Fruit fly (Drosophila melanogaster) whole organism, adult: Measurements from ENCODE around the gene Polr1C.

Experiments
- CG11617 ChIP-seq: fragments of 200-800 bp; sonication (Bioruptor generic); optimal IDR thresholded peaks from 2 replicates; lab custom pipeline; 2017; ENCODE audit warnings: mild to moderate bottlenecking, missing biosample characterization, missing genetic modification reagents, missing genetic modification characterization
- CG12768 ChIP-seq: fragments of 200-800 bp; sonication (Bioruptor generic); optimal IDR thresholded peaks from 2 replicates; lab custom pipeline; 2017; ENCODE audit warnings: missing biosample characterization, missing genetic modification characterization, mild to moderate bottlenecking, moderate library complexity, missing genetic modification reagents
- CG14711 ChIP-seq: fragments of 200-800 bp; sonication (Bioruptor generic); optimal IDR thresholded peaks from 2 replicates; lab custom pipeline; 2018; ENCODE audit warnings: missing biosample characterization, mild to moderate bottlenecking, missing genetic modification characterization, moderate library complexity
- CG1620 ChIP-seq: fragments of 200-800 bp; sonication (Bioruptor generic); optimal IDR thresholded peaks from 2 replicates; lab custom pipeline; 2016; ENCODE audit warnings: missing biosample characterization, missing genetic modification characterization
- CG33017 ChIP-seq: fragments of 200-800 bp; sonication (Bioruptor generic); optimal IDR thresholded peaks from 2 replicates; lab custom pipeline; 2018; ENCODE audit warnings: missing biosample characterization, mild to moderate bottlenecking, missing genetic modification characterization, moderate library complexity
- CG5204 ChIP-seq: fragments of 200-800 bp; sonication (Bioruptor generic); optimal IDR thresholded peaks from 2 replicates; lab custom pipeline; 2016; ENCODE audit warnings: missing biosample characterization, missing genetic modification characterization
- CG7045 ChIP-seq: fragments of 200-800 bp; sonication (Bioruptor generic); optimal IDR thresholded peaks from 2 replicates; lab custom pipeline; 2017; ENCODE audit warnings: missing biosample characterization, mild to moderate bottlenecking, missing genetic modification characterization
- CG7101 ChIP-seq: fragments of 200-800 bp; sonication (Bioruptor generic); optimal IDR thresholded peaks from 2 replicates; lab custom pipeline; 2018; ENCODE audit warnings: missing biosample characterization, mild to moderate bottlenecking, missing genetic modification characterization, moderate library complexity
- Clk ChIP-seq: fragments of 200-800 bp; sonication (Bioruptor generic); optimal IDR thresholded peaks from 2 replicates; lab custom pipeline; 2017; ENCODE audit warnings: missing biosample characterization, missing genetic modification characterization
- Crg-1 ChIP-seq: fragments of 200-800 bp; sonication (Bioruptor generic); optimal IDR thresholded peaks from 2 replicates; lab custom pipeline; 2016; ENCODE audit warnings: missing biosample characterization, missing genetic modification characterization
- Hr96 ChIP-seq: fragments of 200-800 bp; sonication (Bioruptor generic); optimal IDR thresholded peaks from 2 replicates; lab custom pipeline; 2016; ENCODE audit warnings: missing biosample characterization, missing genetic modification characterization
- Mnt ChIP-seq: fragments of 200-800 bp; sonication (Bioruptor generic); optimal IDR thresholded peaks from 2 replicates; lab custom pipeline; 2016; ENCODE audit warnings: missing biosample characterization, mild to moderate bottlenecking, missing genetic modification characterization
- bab1 ChIP-seq: fragments of 200-800 bp; sonication (Bioruptor generic); optimal IDR thresholded peaks from 3 replicates; lab custom pipeline; 2019; ENCODE audit warnings: missing biosample characterization, mild to moderate bottlenecking, missing genetic modification characterization, moderate library complexity
- cic ChIP-seq: fragments of 200-800 bp; sonication (Bioruptor generic); optimal IDR thresholded peaks from 2 replicates; lab custom pipeline; 2017; ENCODE audit warnings: missing biosample characterization, mild to moderate bottlenecking, missing genetic modification characterization, moderate library complexity
- cnc ChIP-seq, 2 experiments: fragments of >200 bp; optimal IDR thresholded peaks; 2 replicates each; lab custom pipeline; 2017
- kay ChIP-seq: fragments of 200-800 bp; sonication (Bioruptor generic); peaks from one replicate; lab custom pipeline; 2016; ENCODE audit warnings: missing biosample characterization, missing genetic modification characterization, borderline replicate concordance
- ovo ChIP-seq: fragments of 200-800 bp; sonication (Bioruptor generic); optimal IDR thresholded peaks from 2 replicates; lab custom pipeline; 2016; ENCODE audit warnings: missing biosample characterization, missing genetic modification characterization
- pad ChIP-seq: fragments of 200-800 bp; sonication (Bioruptor generic); optimal IDR thresholded peaks from 3 replicates; lab custom pipeline; 2017; ENCODE audit warnings: missing biosample characterization, missing genetic modification characterization, mild to moderate bottlenecking, moderate library complexity, missing genetic modification reagents
- tj ChIP-seq: fragments of 200-800 bp; sonication (Bioruptor generic); optimal IDR thresholded peaks from 3 replicates; lab custom pipeline; 2017; ENCODE audit warnings: missing biosample characterization, mild to moderate bottlenecking, missing genetic modification characterization, moderate library complexity
- toe ChIP-seq: fragments of 200-800 bp; sonication (Bioruptor generic); optimal IDR thresholded peaks from 2 replicates; lab custom pipeline; 2016; ENCODE audit warnings: missing biosample characterization, missing genetic modification characterization

The Polr1C gene

dm6 chr2L:4942257-4942792, 26.5 kb upstream of the Polr1C start, which contains the start of gene synr:
Gene synr (plus strand): TSS chr2L:4942742.
- TF ChIP-seq CG7045 (GFP tag; lab: Kevin White, UChicago) (peak; percentile 1), CG5204 (peak; percentile 28), cic (no peak), Crg-1 (no peak), tj (GFP tag; lab: Kevin White, UChicago) (no peak), bab1 (GFP tag; lab: Kevin White, UChicago) (no peak)

dm6 chr2L:4945300-4945699, 23.5 kb upstream of the Polr1C start, which contains the start of the genes mRpL24 and betaggt-I:
Gene mRpL24 (minus strand): TSS chr2L:4945361.
Gene betaggt-I (plus strand): TSS chr2L:4945579.
- peak; percentile 99 for TF ChIP-seq CG7101
- peak; percentile 85 for TF ChIP-seq tj (GFP tag; lab: Kevin White, UChicago)
- peak; percentile 92 for TF ChIP-seq Crg-1
- TF ChIP-seq CG7045 (GFP tag; lab: Kevin White, UChicago): peak; percentile 98
- TF ChIP-seq bab1 (GFP tag; lab: Kevin White, UChicago): peak; percentile 99
- peak; percentile 88 for TF ChIP-seq Mnt (GFP tag; lab: Kevin White, UChicago)
- peak; percentile 97 for TF ChIP-seq CG11617
- TF ChIP-seq Clk (GFP tag; lab: Kevin White, UChicago): peak; percentile 89
- peak; percentile 95 for TF ChIP-seq CG5204
- peak; percentile 96 for TF ChIP-seq CG12768 (GFP tag; lab: Kevin White, UChicago)
- peak; percentile 72 for TF ChIP-seq cic
- TF ChIP-seq kay (GFP tag; lab: Kevin White, UChicago): peak; percentile 97
- peak; percentile 99 for TF ChIP-seq CG33017 (tag; lab: Kevin White, UChicago)
- peak; percentile 88 for TF ChIP-seq pad
- TF ChIP-seq toe (GFP tag; lab: Kevin White, UChicago): peak; percentile 95
- no peak for TF ChIP-seq cnc (optimal IDR thresholded peaks at IDR 0.05; lab: Kevin White, UChicago)
- TF ChIP-seq Hr96 (GFP tag; lab: Kevin White, UChicago): peak; percentile 85
- TF ChIP-seq CG1620 (GFP tag; lab: Kevin White, UChicago): peak; percentile 96
- TF ChIP-seq ovo (GFP tag; lab: Kevin White, UChicago): peak; percentile 91
- peak; percentile 98 for TF ChIP-seq CG14711 (tag; lab: Kevin White, UChicago)

dm6 chr2L:4949453-4950045, 19.3 kb upstream of the Polr1C start, which contains the start of gene jet:
Gene jet (minus strand): TSS chr2L:4949784.
- TF ChIP-seq CG11617 (no peak), CG33017 (tag; lab: Kevin White, UChicago) (no peak), toe (GFP tag; lab: Kevin White, UChicago) (no peak), CG12768 (GFP tag; lab: Kevin White, UChicago) (no peak), Crg-1 (no peak), CG7101 (no peak), bab1 (GFP tag; lab: Kevin White, UChicago) (no peak), Mnt (GFP tag; lab: Kevin White, UChicago) (no peak), kay (GFP tag; lab: Kevin White, UChicago) (no peak), pad (no peak), cnc (optimal IDR thresholded peaks at IDR 0.05; lab: Kevin White, UChicago) (no peak), CG14711 (tag; lab: Kevin White, UChicago) (no peak), ovo (GFP tag; lab: Kevin White, UChicago) (no peak), CG1620 (GFP tag; lab: Kevin White, UChicago) (no peak), cic (no peak), Clk (GFP tag; lab: Kevin White, UChicago) (no peak), tj (GFP tag; lab: Kevin White, UChicago) (no peak)

dm6 chr2L:4950667-4951066, 18.1 kb upstream of the Polr1C start, which contains the start of gene Jon25Biii:
Gene Jon25Biii (minus strand): TSS chr2L:4950767.
- TF ChIP-seq tj (GFP tag; lab: Kevin White, UChicago) (no peak), cic (no peak)

- TF ChIP-seq CG33017 (tag; lab: Kevin White, UChicago) (no peak), cic (peak; percentile 93)
Observed at dm6 chr2L:4953086-4953570, 15.7 kb upstream of the Polr1C start, which contains the start of gene Jon25Bii. Gene Jon25Bii (minus strand): TSS chr2L:4953136.

- TF ChIP-seq Crg-1: no peak
- no peak for TF ChIP-seq CG11617
- no peak for TF ChIP-seq CG7045 (GFP tag; lab: Kevin White, UChicago)
- TF ChIP-seq tj (GFP tag; lab: Kevin White, UChicago): no peak
- TF ChIP-seq bab1 (GFP tag; lab: Kevin White, UChicago): no peak
Observed at dm6 chr2L:4955094-4955823, 13.5 kb upstream of the Polr1C start, which contains the start of the genes Jon25Bi and Marcal1. Gene Jon25Bi (minus strand): TSS chr2L:4955144. Gene Marcal1 (plus strand): TSS chr2L:4955509.
